Fruit fly (Drosophila melanogaster) whole organism, embryonic: ENCODE data around the gene CG5021.
A peak's percentile ranks its signal among the peaks of the same experiment; 100 is the strongest.

Source experiments
- Asciz ChIP-seq: fragments of 200-800 bp; sonication (Bioruptor generic); optimal IDR thresholded peaks from 2 replicates; lab custom pipeline; 2017; ENCODE audit warnings: missing biosample characterization, mild to moderate bottlenecking, missing genetic modification characterization, missing genetic modification reagents
- CG10274 ChIP-seq: fragments of 200-800 bp; sonication (Bioruptor generic); optimal IDR thresholded peaks from 3 replicates; lab custom pipeline; 2017; ENCODE audit warnings: missing biosample characterization, mild to moderate bottlenecking, missing genetic modification characterization
- CG10366 ChIP-seq: fragments of 200-800 bp; sonication (Bioruptor generic); IDR thresholded peaks from 2 replicates; pipeline ENCODE4 v1.3.6; 2022; ENCODE audit warnings: missing biosample characterization, missing genetic modification characterization
- CG11695 ChIP-seq: fragments of 200-800 bp; sonication (Bioruptor generic); IDR thresholded peaks from 3 replicates; pipeline ENCODE4 v1.3.6; 2022; ENCODE audit warnings: missing biosample characterization, missing genetic modification characterization
- CG12659 ChIP-seq: fragments of 200-800 bp; sonication (Bioruptor generic); optimal IDR thresholded peaks from 3 replicates; lab custom pipeline; 2017; ENCODE audit warnings: mild to moderate bottlenecking, missing biosample characterization, missing genetic modification reagents, missing genetic modification characterization
- CG14014 ChIP-seq: fragments of 200-800 bp; sonication (Bioruptor generic); IDR thresholded peaks from 2 replicates; pipeline ENCODE4 v1.3.6; 2022; ENCODE audit warnings: missing biosample characterization, missing genetic modification characterization
- CG14710 ChIP-seq: fragments of 200-800 bp; sonication (Bioruptor generic); optimal IDR thresholded peaks from 3 replicates; lab custom pipeline; 2019; ENCODE audit warnings: missing biosample characterization, mild to moderate bottlenecking, missing genetic modification characterization, moderate library complexity
- CG1602 ChIP-seq: fragments of 200-800 bp; sonication (Bioruptor generic); optimal IDR thresholded peaks from 3 replicates; lab custom pipeline; 2016; ENCODE audit warnings: missing biosample characterization, missing genetic modification characterization
- CG17829 ChIP-seq: fragments of 200-800 bp; optimal IDR thresholded peaks from 2 replicates; lab custom pipeline; 2019; ENCODE audit warnings: missing biosample characterization, mild to moderate bottlenecking, missing genetic modification characterization, moderate library complexity
- CG2116 ChIP-seq: fragments of 200-800 bp; sonication (Bioruptor generic); optimal IDR thresholded peaks from 3 replicates; lab custom pipeline; 2018; ENCODE audit warnings: missing biosample characterization, mild to moderate bottlenecking, missing genetic modification characterization
- CG2120 ChIP-seq: fragments of 200-800 bp; sonication (Bioruptor generic); optimal IDR thresholded peaks from 3 replicates; lab custom pipeline; 2016; ENCODE audit warnings: missing biosample characterization, missing genetic modification characterization
- CG30403 ChIP-seq: fragments of 200-800 bp; sonication (Bioruptor generic); optimal IDR thresholded peaks from 3 replicates; lab custom pipeline; 2016; ENCODE audit warnings: missing biosample characterization, missing genetic modification characterization
- CG31388 ChIP-seq: fragments of 200-800 bp; sonication (Bioruptor generic); optimal IDR thresholded peaks from 2 replicates; lab custom pipeline; 2016; ENCODE audit warnings: missing biosample characterization, missing genetic modification characterization
- CG5953 ChIP-seq: fragments of 200-800 bp; sonication (Bioruptor generic); IDR thresholded peaks from 2 replicates; pipeline ENCODE4 v1.3.6; 2022; ENCODE audit warnings: missing biosample characterization, missing genetic modification characterization
- CG6689 ChIP-seq: fragments of 200-800 bp; sonication (Bioruptor generic); IDR thresholded peaks from 2 replicates; pipeline ENCODE4 v1.3.6; 2022; ENCODE audit warnings: missing biosample characterization, missing genetic modification characterization
- CoRest ChIP-seq: fragments of 200-800 bp; sonication (Bioruptor generic); optimal IDR thresholded peaks from 3 replicates; lab custom pipeline; 2018; ENCODE audit warnings: missing biosample characterization, mild to moderate bottlenecking, missing genetic modification characterization, moderate library complexity
- Dip2 ChIP-seq: fragments of 200-800 bp; sonication (Bioruptor generic); IDR thresholded peaks from 2 replicates; pipeline ENCODE4 v1.3.6; 2022; ENCODE audit warnings: missing biosample characterization, missing genetic modification characterization
- Fer1 ChIP-seq: fragments of 200-800 bp; sonication (Bioruptor generic); optimal IDR thresholded peaks from 2 replicates; lab custom pipeline; 2017; ENCODE audit warnings: missing biosample characterization, mild to moderate bottlenecking, missing genetic modification characterization
- HmgZ ChIP-seq: fragments of 200-800 bp; sonication (Bioruptor generic); optimal IDR thresholded peaks from 2 replicates; lab custom pipeline; 2018; ENCODE audit warnings: missing biosample characterization, mild to moderate bottlenecking, missing genetic modification characterization
- MBD-R2 ChIP-seq: fragments of 200-800 bp; sonication (Bioruptor generic); IDR thresholded peaks from 2 replicates; pipeline ENCODE4 v1.3.6; 2022; ENCODE audit warnings: missing biosample characterization, missing genetic modification characterization
- NK7.1 ChIP-seq: fragments of 200-800 bp; sonication (Bioruptor generic); optimal IDR thresholded peaks from 3 replicates; lab custom pipeline; 2016; ENCODE audit warnings: missing biosample characterization, missing genetic modification characterization
- Nf-YB ChIP-seq: fragments of 200-800 bp; sonication (Bioruptor generic); optimal IDR thresholded peaks from 3 replicates; lab custom pipeline; 2019; ENCODE audit warnings: missing biosample characterization, mild to moderate bottlenecking, missing genetic modification characterization, moderate library complexity
- Nf-YC ChIP-seq: fragments of 200-800 bp; optimal IDR thresholded peaks from 3 replicates; lab custom pipeline; 2019; ENCODE audit warnings: missing biosample characterization, mild to moderate bottlenecking, missing genetic modification characterization, moderate library complexity
- Taf1 ChIP-seq: fragments of 200-800 bp; sonication (Bioruptor generic); IDR thresholded peaks from 2 replicates; pipeline ENCODE4 v1.3.6; 2022; ENCODE audit warnings: missing biosample characterization, missing genetic modification characterization
- Trl ChIP-seq, 3 experiments: fragments of >200 bp in 2 of 3; fragments of 200-800 bp in 1 of 3; sonication (Bioruptor generic) in 1 of 3; optimal IDR thresholded peaks; 2 replicates in 1 of 3; 3 replicates in 2 of 3; lab custom pipeline; 2016 to 2017; ENCODE audit warnings: missing biosample characterization in 1 of 3, missing genetic modification characterization in 1 of 3
- Usf ChIP-seq: fragments of 200-800 bp; sonication (Bioruptor generic); optimal IDR thresholded peaks from 2 replicates; lab custom pipeline; 2017; ENCODE audit warnings: missing genotype, missing biosample characterization, missing genetic modification characterization
- amos ChIP-seq: fragments of 200-800 bp; sonication (Bioruptor generic); IDR thresholded peaks from 2 replicates; pipeline ENCODE4 v1.3.6; 2022; ENCODE audit warnings: missing biosample characterization, missing genetic modification characterization; ENCODE audit not compliant: partially characterized antibody
- aop ChIP-seq: fragments of 200-800 bp; sonication (Bioruptor generic); IDR thresholded peaks from 2 replicates; pipeline ENCODE4 v1.3.6; 2022; ENCODE audit warnings: missing biosample characterization, missing genetic modification characterization
- ara ChIP-seq: fragments of 200-800 bp; sonication (Bioruptor generic); IDR thresholded peaks from 2 replicates; pipeline ENCODE4 v1.3.6; 2022; ENCODE audit warnings: missing biosample characterization, missing genetic modification characterization
- ato ChIP-seq: fragments of 200-800 bp; sonication (Bioruptor generic); IDR thresholded peaks from 2 replicates; pipeline ENCODE4 v1.3.6; 2022; ENCODE audit warnings: missing biosample characterization, missing genetic modification characterization; ENCODE audit not compliant: partially characterized antibody
- caup ChIP-seq: fragments of 200-800 bp; sonication (Bioruptor generic); optimal IDR thresholded peaks from 3 replicates; lab custom pipeline; 2017; ENCODE audit warnings: missing biosample characterization, mild to moderate bottlenecking, missing genetic modification characterization, moderate library complexity; ENCODE audit not compliant: severe bottlenecking
- dmrt11E ChIP-seq: fragments of 200-800 bp; sonication (Bioruptor generic); optimal IDR thresholded peaks from 3 replicates; lab custom pipeline; 2018; ENCODE audit warnings: missing biosample characterization, mild to moderate bottlenecking, missing genetic modification characterization, moderate library complexity
- fd96Cb ChIP-seq: fragments of 200-800 bp; sonication (Bioruptor generic); optimal IDR thresholded peaks from 2 replicates; lab custom pipeline; 2018; ENCODE audit warnings: missing biosample characterization, mild to moderate bottlenecking, missing genetic modification characterization, moderate library complexity
- gce ChIP-seq: fragments of 200-800 bp; sonication (Bioruptor generic); IDR thresholded peaks from 3 replicates; pipeline ENCODE4 v1.3.6; 2022; ENCODE audit warnings: missing biosample characterization, missing genetic modification characterization
- gro ChIP-seq: fragments of 200-800 bp; sonication (Bioruptor generic); optimal IDR thresholded peaks from 2 replicates; lab custom pipeline; 2016; ENCODE audit warnings: missing biosample characterization, missing genetic modification characterization
- gsb-n ChIP-seq: fragments of 200-800 bp; sonication (Bioruptor generic); optimal IDR thresholded peaks from 3 replicates; lab custom pipeline; 2018; ENCODE audit warnings: missing biosample characterization, mild to moderate bottlenecking, missing genetic modification characterization
- h ChIP-seq: fragments of >200 bp; optimal IDR thresholded peaks from 2 replicates; lab custom pipeline; 2017
- hth ChIP-seq: fragments of >200 bp; optimal IDR thresholded peaks from 2 replicates; lab custom pipeline; 2017; ENCODE audit warnings: inconsistent platforms
- kah ChIP-seq: fragments of 200-800 bp; sonication (Bioruptor generic); optimal IDR thresholded peaks from 2 replicates; lab custom pipeline; 2018; ENCODE audit warnings: missing biosample characterization, mild to moderate bottlenecking, missing genetic modification characterization
- lbe ChIP-seq: fragments of 200-800 bp; sonication (Bioruptor generic); optimal IDR thresholded peaks from 2 replicates; lab custom pipeline; 2016; ENCODE audit warnings: missing biosample characterization, mild to moderate bottlenecking, missing genetic modification characterization
- maf-S ChIP-seq: fragments of 200-800 bp; sonication (Bioruptor generic); optimal IDR thresholded peaks from 2 replicates; lab custom pipeline; 2016; ENCODE audit warnings: missing biosample characterization, missing genetic modification characterization
- nerfin-2 ChIP-seq: fragments of 200-800 bp; sonication (Bioruptor generic); IDR thresholded peaks from 2 replicates; pipeline ENCODE4 v1.3.6; 2022; ENCODE audit warnings: missing biosample characterization, missing genetic modification characterization; ENCODE audit not compliant: partially characterized antibody
- pum ChIP-seq: fragments of 200-800 bp; sonication (Bioruptor generic); optimal IDR thresholded peaks from 2 replicates; lab custom pipeline; 2016; ENCODE audit warnings: missing biosample characterization, missing genetic modification characterization
- seq ChIP-seq: fragments of 200-800 bp; sonication (Bioruptor generic); IDR thresholded peaks from 2 replicates; pipeline ENCODE4 v1.3.6; 2022; ENCODE audit warnings: missing biosample characterization, missing genetic modification characterization
- sna ChIP-seq: fragments of 200-800 bp; sonication (Bioruptor generic); IDR thresholded peaks from 2 replicates; pipeline ENCODE4 v1.3.6; 2022; ENCODE audit warnings: missing biosample characterization, missing genetic modification characterization; ENCODE audit not compliant: partially characterized antibody
- sug ChIP-seq: fragments of 200-800 bp; optimal IDR thresholded peaks from 2 replicates; lab custom pipeline; 2019; ENCODE audit warnings: missing biosample characterization, mild to moderate bottlenecking, missing genetic modification characterization, moderate library complexity
- tin ChIP-seq: fragments of 200-800 bp; sonication (Bioruptor generic); optimal IDR thresholded peaks from 3 replicates; lab custom pipeline; 2016; ENCODE audit warnings: missing biosample characterization, missing genetic modification characterization
- trem ChIP-seq: fragments of 200-800 bp; optimal IDR thresholded peaks from 3 replicates; lab custom pipeline; 2019; ENCODE audit warnings: missing biosample characterization, mild to moderate bottlenecking, missing genetic modification characterization, moderate library complexity
- trh ChIP-seq: fragments of 200-800 bp; sonication (Bioruptor generic); optimal IDR thresholded peaks from 2 replicates; lab custom pipeline; 2016; ENCODE audit warnings: missing biosample characterization, missing genetic modification characterization

Gene CG5021

DNA sequence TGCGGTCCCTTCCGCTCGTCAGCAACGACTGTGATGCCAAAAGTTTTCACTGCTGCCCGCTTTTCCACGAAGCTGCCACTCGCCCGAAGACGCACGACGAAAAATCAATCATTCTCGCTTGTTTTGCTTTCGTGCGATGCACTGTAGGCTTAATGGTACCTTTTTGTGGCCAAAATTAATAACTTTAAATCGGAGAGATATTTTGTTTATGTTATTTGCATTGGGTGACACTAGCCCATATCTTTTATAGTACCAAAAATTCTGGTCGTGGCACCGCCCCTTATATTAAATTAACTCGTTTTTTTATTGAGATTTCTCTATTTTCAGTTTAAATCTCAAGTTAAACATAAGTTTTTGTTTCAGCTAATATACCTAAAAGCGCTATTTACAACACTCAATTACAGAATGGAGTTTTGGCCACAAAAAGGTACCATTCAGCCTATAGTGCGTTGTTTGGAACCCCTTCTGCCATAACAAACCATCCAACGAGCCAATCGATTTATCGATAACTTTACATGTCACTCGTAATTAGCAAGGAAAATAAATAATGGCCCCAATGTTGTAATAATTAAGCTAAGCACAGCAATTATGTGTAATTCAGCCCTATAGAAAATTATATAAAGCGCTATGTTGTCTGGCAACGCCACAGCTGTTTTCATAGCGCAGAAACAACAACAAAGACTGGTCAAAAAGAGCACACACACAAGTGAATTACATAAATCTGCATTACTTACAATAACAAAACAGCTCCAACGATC lies 13.3 kb upstream of the CG5021 start (continued):
- TF ChIP-seq nerfin-2 (GFP tag; lab: Robert Waterston, UW) (0 out of 2 replicates have a peak, but pooled peaks have one; percentile 48), MBD-R2 (GFP tag; lab: Robert Waterston, UW) (peak; percentile 30), gsb-n (peak; percentile 53), CG30403 (peak; percentile 73), CG10274 (GFP tag; lab: Kevin White, UChicago) (peak; percentile 24), maf-S (GFP tag; lab: Kevin White, UChicago) (peak; percentile 55), caup (peak; percentile 60), seq (GFP tag; lab: Robert Waterston, UW) (no peak), aop (GFP tag; lab: Robert Waterston, UW) (no peak), pum (GFP tag; lab: Kevin White, UChicago) (peak; percentile 57), CG14710 (tag; lab: Kevin White, UChicago) (peak; percentile 44), Trl (optimal IDR thresholded peaks at IDR 0.05; lab: Kevin White, UChicago) (no peak), Trl (GFP tag; optimal IDR thresholded peaks at IDR 0.05; lab: Kevin White, UChicago) (peak; percentile 22), kah (GFP tag; lab: Kevin White, UChicago) (peak; percentile 4), dmrt11E (tag; lab: Kevin White, UChicago) (peak; percentile 41), lbe (GFP tag; lab: Kevin White, UChicago) (no peak), ara (GFP tag; lab: Robert Waterston, UW) (no peak), Fer1 (peak; percentile 82), ato (peak; percentile 27; the same call in 1 of the 2 replicates), sna (no peak)
- TF ChIP-seq, all 482 proteins: peak for 254

dm6 chr3L:8953962-8954647 lies 12.5 kb upstream of the CG5021 start, which contains the start of the genes CG43783 and orb2:
Gene CG43783, minus strand, starts transcription at chr3L:8954272.
Gene orb2, minus strand, starts transcription at chr3L:8954463.
- no peak for TF ChIP-seq CG10366 (GFP tag; lab: Robert Waterston, UW)
- TF ChIP-seq Dip2 (GFP tag; lab: Robert Waterston, UW) = no peak
- TF ChIP-seq Taf1 = no peak
- TF ChIP-seq CG17829 (tag; lab: Kevin White, UChicago) = no peak
- no peak for TF ChIP-seq CG11695
- TF ChIP-seq Usf (GFP tag; lab: Kevin White, UChicago) = no peak
- TF ChIP-seq CG1602 = no peak
- TF ChIP-seq CG6689 = no peak
- no peak for TF ChIP-seq HmgZ
- no peak for TF ChIP-seq tin
- TF ChIP-seq hth (lab: Kevin White, UChicago) = no peak
- TF ChIP-seq h (lab: Kevin White, UChicago) = no peak
- TF ChIP-seq gro (GFP tag; lab: Kevin White, UChicago) = peak; percentile 4
- TF ChIP-seq CG31388 (GFP tag; lab: Kevin White, UChicago) = no peak
- TF ChIP-seq Asciz (GFP tag; lab: Kevin White, UChicago) = no peak
- no peak for TF ChIP-seq Nf-YB
- TF ChIP-seq sug (tag; lab: Kevin White, UChicago) = no peak
- no peak for TF ChIP-seq trh (GFP tag; lab: Kevin White, UChicago)
- TF ChIP-seq trem (tag; lab: Kevin White, UChicago) = peak; percentile 40
- TF ChIP-seq amos (GFP tag; lab: Robert Waterston, UW) = peak; percentile 58; the same call in 1 of the 2 replicates
- no peak for TF ChIP-seq CG5953
- no peak for TF ChIP-seq Nf-YC (tag; lab: Kevin White, UChicago)
- TF ChIP-seq CG14014 (GFP tag; lab: Robert Waterston, UW) = no peak
- no peak for TF ChIP-seq gce (GFP tag; lab: Robert Waterston, UW)
- no peak for TF ChIP-seq CG2120 (GFP tag; lab: Kevin White, UChicago)
- TF ChIP-seq NK7.1 (GFP tag; lab: Kevin White, UChicago) = no peak
- peak; percentile 72 for TF ChIP-seq CG2116 (GFP tag; lab: Kevin White, UChicago)
- TF ChIP-seq fd96Cb = no peak
- no peak for TF ChIP-seq CoRest (tag; lab: Kevin White, UChicago)
- TF ChIP-seq CG12659 = peak; percentile 4
